Fruit fly (Drosophila melanogaster): ENCODE measurements around the gene CG14551.
A peak's percentile ranks its signal among the peaks of the same experiment; 100 is the strongest.

The CG14551 gene

dm6 chr3R:26011542-26011941 lies 51.3 kb downstream of the CG14551 start (continued):
- no peak for TF ChIP-seq ERR (GFP tag; optimal IDR thresholded peaks at IDR 0.05)
- no peak for TF ChIP-seq CG6272 (GFP tag; IDR thresholded peaks at IDR 0.05)
- no peak for TF ChIP-seq ewg (GFP tag; optimal IDR thresholded peaks at IDR 0.05)
- no peak for TF ChIP-seq Ets65A (GFP tag)
- no peak for TF ChIP-seq repo (GFP tag; optimal IDR thresholded peaks at IDR 0.05)
- TF ChIP-seq H15 (GFP tag; IDR thresholded peaks at IDR 0.05): no peak
- TF ChIP-seq ato (GFP tag; IDR thresholded peaks at IDR 0.05; ENCODE audit: partially characterized antibody): no peak
- no peak for TF ChIP-seq Bdp1 (GFP tag; optimal IDR thresholded peaks at IDR 0.05)
- no peak for TF ChIP-seq jigr1 (GFP tag; IDR thresholded peaks at IDR 0.05)
- no peak for TF ChIP-seq CG11696 (GFP tag; IDR thresholded peaks at IDR 0.05)
- TF ChIP-seq BtbVII (GFP tag; optimal IDR thresholded peaks at IDR 0.05): no peak
- no peak for TF ChIP-seq mld (GFP tag; IDR thresholded peaks at IDR 0.05; ENCODE audit: partially characterized antibody)
- TF ChIP-seq nerfin-1 (tag; optimal IDR thresholded peaks at IDR 0.05): peak; percentile 57
- no peak for TF ChIP-seq CG17829 (tag; optimal IDR thresholded peaks at IDR 0.05)
- TF ChIP-seq CG16863 (GFP tag; optimal IDR thresholded peaks at IDR 0.05): no peak
- no peak for TF ChIP-seq Dip3 (GFP tag; optimal IDR thresholded peaks at IDR 0.05)
- TF ChIP-seq pan (optimal IDR thresholded peaks at IDR 0.05): no peak
- TF ChIP-seq pan (GFP tag; optimal IDR thresholded peaks at IDR 0.05 in 1 of 2, IDR thresholded peaks at IDR 0.05 in 1 of 2): no peak
- TF ChIP-seq schlank (tag; optimal IDR thresholded peaks at IDR 0.05): no peak
- TF ChIP-seq seq (GFP tag; IDR thresholded peaks at IDR 0.05): no peak
- no peak for TF ChIP-seq CG6765 (GFP tag; optimal IDR thresholded peaks at IDR 0.05)
- TF ChIP-seq CG15073 (GFP tag; optimal IDR thresholded peaks at IDR 0.05): no peak
- peak; percentile 49 for TF ChIP-seq gsb-n (tag; optimal IDR thresholded peaks at IDR 0.05)
- TF ChIP-seq CG15601 (tag; optimal IDR thresholded peaks at IDR 0.05): peak; percentile 79
- TF ChIP-seq Usf (GFP tag; optimal IDR thresholded peaks at IDR 0.05): no peak
- no peak for TF ChIP-seq CG4360 (GFP tag; IDR thresholded peaks at IDR 0.05)
- no peak for TF ChIP-seq CG6854 (GFP tag; optimal IDR thresholded peaks at IDR 0.05)
- no peak for TF ChIP-seq pum (GFP tag; optimal IDR thresholded peaks at IDR 0.05)

Data from whole organism, embryonic.